Worm (Caenorhabditis elegans): Measurements from ENCODE around the gene srd-3.

Gene srd-3

ce11 chrII:121121-121520 lies 7.7 kb downstream of the srd-3 start, which contains the start of gene K10B4.3:
K10B4.3 (minus strand) TSS chrII:121221.
- TF ChIP-seq ama-1 (optimal IDR thresholded peaks at IDR 0.05): no peak
- TF ChIP-seq hnd-1 (tag; optimal IDR thresholded peaks at IDR 0.05): no peak
- no peak for TF ChIP-seq F13C5.2 (tag; optimal IDR thresholded peaks at IDR 0.05)

ce11 chrII:116916-117315 lies 11.9 kb downstream of the srd-3 start, which contains the start of gene srt-54:
srt-54 (plus strand) TSS chrII:117216.
- TF ChIP-seq pes-1 (GFP tag; IDR thresholded peaks at IDR 0.05) (no peak), B0310.2 (tag; optimal IDR thresholded peaks at IDR 0.05) (no peak), ceh-13 (GFP tag; optimal IDR thresholded peaks at IDR 0.05) (no peak), hmbx-1 (tag; optimal IDR thresholded peaks at IDR 0.05) (no peak), ceh-36 (tag; optimal IDR thresholded peaks at IDR 0.05) (no peak), hmg-4 (GFP tag; optimal IDR thresholded peaks at IDR 0.05) (no peak), tbx-11 (GFP tag; IDR thresholded peaks at IDR 0.05) (no peak), scrt-1 (GFP tag; IDR thresholded peaks at IDR 0.05) (no peak)

- TF ChIP-seq tbx-11 (GFP tag; IDR thresholded peaks at IDR 0.05) (no peak), tra-4 (tag; optimal IDR thresholded peaks at IDR 0.05) (no peak), sea-1 (GFP tag; conservative IDR thresholded peaks at IDR 0.05) (no peak), B0310.2 (tag; optimal IDR thresholded peaks at IDR 0.05) (no peak), ceh-13 (GFP tag; optimal IDR thresholded peaks at IDR 0.05) (no peak), ceh-36 (tag; optimal IDR thresholded peaks at IDR 0.05) (no peak), ets-7 (tag; optimal IDR thresholded peaks at IDR 0.05) (no peak), hnd-1 (tag; optimal IDR thresholded peaks at IDR 0.05) (no peak), aly-1 (tag; optimal IDR thresholded peaks at IDR 0.05) (no peak), F13C5.2 (tag; optimal IDR thresholded peaks at IDR 0.05) (no peak), hmbx-1 (tag; optimal IDR thresholded peaks at IDR 0.05) (no peak), hmg-4 (GFP tag; optimal IDR thresholded peaks at IDR 0.05) (no peak), ama-1 (optimal IDR thresholded peaks at IDR 0.05) (no peak), pes-1 (GFP tag; IDR thresholded peaks at IDR 0.05) (no peak), scrt-1 (GFP tag; IDR thresholded peaks at IDR 0.05) (no peak)
Observed at ce11 chrII:112231-112630, 16.6 kb downstream of the srd-3 start.

ce11 chrII:111267-111666 lies 17.6 kb downstream of the srd-3 start, which contains the start of gene C50D2.1:
C50D2.1 (plus strand) TSS chrII:111567.
- TF ChIP-seq aly-1 (tag; optimal IDR thresholded peaks at IDR 0.05) (no peak), scrt-1 (GFP tag; IDR thresholded peaks at IDR 0.05) (no peak), tbx-37 (GFP tag; conservative IDR thresholded peaks at IDR 0.05) (no peak), ets-7 (tag; optimal IDR thresholded peaks at IDR 0.05) (no peak), B0310.2 (tag; optimal IDR thresholded peaks at IDR 0.05) (no peak), tbx-11 (GFP tag; IDR thresholded peaks at IDR 0.05) (no peak), flt-1 (GFP tag; IDR thresholded peaks at IDR 0.05) (no peak), F13C5.2 (tag; optimal IDR thresholded peaks at IDR 0.05) (no peak), hnd-1 (tag; optimal IDR thresholded peaks at IDR 0.05) (no peak), ceh-36 (tag; optimal IDR thresholded peaks at IDR 0.05) (no peak), ama-1 (optimal IDR thresholded peaks at IDR 0.05) (no peak), hmbx-1 (tag; optimal IDR thresholded peaks at IDR 0.05) (no peak), hmg-4 (GFP tag; optimal IDR thresholded peaks at IDR 0.05) (no peak), sea-1 (GFP tag; conservative IDR thresholded peaks at IDR 0.05) (no peak), tra-4 (tag; optimal IDR thresholded peaks at IDR 0.05) (no peak), ceh-13 (GFP tag; optimal IDR thresholded peaks at IDR 0.05) (no peak), pes-1 (GFP tag; IDR thresholded peaks at IDR 0.05) (no peak)

- TF ChIP-seq tra-4 (tag; optimal IDR thresholded peaks at IDR 0.05): no peak
- TF ChIP-seq ets-7 (tag; optimal IDR thresholded peaks at IDR 0.05): no peak
- no peak for TF ChIP-seq scrt-1 (GFP tag; IDR thresholded peaks at IDR 0.05)
- no peak for TF ChIP-seq pes-1 (GFP tag; IDR thresholded peaks at IDR 0.05)
- no peak for TF ChIP-seq ceh-36 (tag; optimal IDR thresholded peaks at IDR 0.05)
- TF ChIP-seq ama-1 (optimal IDR thresholded peaks at IDR 0.05): no peak
Observed at ce11 chrII:108865-109264, 20.0 kb downstream of the srd-3 start, which contains the start of gene C50D2.2. C50D2.2 (plus strand) TSS chrII:109165.

- TF ChIP-seq F13C5.2 (tag; optimal IDR thresholded peaks at IDR 0.05): no peak
- TF ChIP-seq scrt-1 (GFP tag; IDR thresholded peaks at IDR 0.05): no peak
- no peak for TF ChIP-seq sea-1 (GFP tag; conservative IDR thresholded peaks at IDR 0.05)
- no peak for TF ChIP-seq ama-1 (optimal IDR thresholded peaks at IDR 0.05)
- no peak for TF ChIP-seq hnd-1 (tag; optimal IDR thresholded peaks at IDR 0.05)
- no peak for TF ChIP-seq tra-4 (tag; optimal IDR thresholded peaks at IDR 0.05)
- TF ChIP-seq tbx-11 (GFP tag; IDR thresholded peaks at IDR 0.05): no peak
- TF ChIP-seq hmbx-1 (tag; optimal IDR thresholded peaks at IDR 0.05): no peak
- TF ChIP-seq hmg-4 (GFP tag; optimal IDR thresholded peaks at IDR 0.05): no peak
- TF ChIP-seq pes-1 (GFP tag; IDR thresholded peaks at IDR 0.05): no peak
- TF ChIP-seq ceh-13 (GFP tag; optimal IDR thresholded peaks at IDR 0.05): no peak
- no peak for TF ChIP-seq B0310.2 (tag; optimal IDR thresholded peaks at IDR 0.05)
- no peak for TF ChIP-seq ets-7 (tag; optimal IDR thresholded peaks at IDR 0.05)
- TF ChIP-seq ceh-36 (tag; optimal IDR thresholded peaks at IDR 0.05): no peak
- no peak for TF ChIP-seq flt-1 (GFP tag; IDR thresholded peaks at IDR 0.05)
- TF ChIP-seq tbx-37 (GFP tag; conservative IDR thresholded peaks at IDR 0.05): no peak
Observed at ce11 chrII:107703-108102, 21.1 kb downstream of the srd-3 start.

ce11 chrII:105889-106288 lies 22.9 kb downstream of the srd-3 start, which contains the start of gene txt-1:
txt-1 (plus strand) TSS chrII:106189.
- no peak for TF ChIP-seq F13C5.2 (tag; optimal IDR thresholded peaks at IDR 0.05)
- no peak for TF ChIP-seq tbx-11 (GFP tag; IDR thresholded peaks at IDR 0.05)
- no peak for TF ChIP-seq tra-4 (tag; optimal IDR thresholded peaks at IDR 0.05)
- no peak for TF ChIP-seq B0310.2 (tag; optimal IDR thresholded peaks at IDR 0.05)
- no peak for TF ChIP-seq pes-1 (GFP tag; IDR thresholded peaks at IDR 0.05)
- TF ChIP-seq flt-1 (GFP tag; IDR thresholded peaks at IDR 0.05): no peak
- TF ChIP-seq aly-1 (tag; optimal IDR thresholded peaks at IDR 0.05): no peak
- no peak for TF ChIP-seq ceh-36 (tag; optimal IDR thresholded peaks at IDR 0.05)
- no peak for TF ChIP-seq ama-1 (optimal IDR thresholded peaks at IDR 0.05)
- no peak for TF ChIP-seq ceh-13 (GFP tag; optimal IDR thresholded peaks at IDR 0.05)
- TF ChIP-seq hmbx-1 (tag; optimal IDR thresholded peaks at IDR 0.05): no peak
- no peak for TF ChIP-seq hnd-1 (tag; optimal IDR thresholded peaks at IDR 0.05)
- TF ChIP-seq ets-7 (tag; optimal IDR thresholded peaks at IDR 0.05): no peak
